Worm (Caenorhabditis elegans): Measurements from ENCODE around the gene C14C6.3.

Gene C14C6.3

DNA sequence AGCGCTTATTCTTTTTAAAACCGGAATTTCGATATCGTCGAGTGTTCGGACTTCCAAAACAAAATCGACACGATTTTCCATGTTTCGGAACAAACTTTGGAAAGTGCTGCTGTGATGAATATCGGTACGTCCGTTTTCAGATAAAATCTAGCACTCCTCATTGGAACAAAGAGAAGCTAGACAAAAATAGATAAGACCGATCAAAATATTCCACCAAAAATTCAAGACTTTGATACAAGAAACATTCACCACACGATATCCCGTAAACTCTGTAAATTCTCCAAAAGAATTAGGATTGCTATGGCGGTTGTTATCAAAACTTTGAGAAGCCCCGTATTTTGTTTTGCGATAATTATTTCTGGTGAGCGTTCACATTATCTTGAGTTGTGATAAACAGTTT lies at the start of gene C14C6.3:
Gene C14C6.3, plus strand, starts transcription at position 301 of the 400 bp plus-strand sequence.
- TF ChIP-seq tbx-11 (GFP tag; IDR thresholded peaks at IDR 0.05) (no peak), F13C5.2 (tag; optimal IDR thresholded peaks at IDR 0.05) (no peak), ceh-36 (tag; optimal IDR thresholded peaks at IDR 0.05) (no peak), ceh-13 (GFP tag; optimal IDR thresholded peaks at IDR 0.05) (no peak), tra-4 (tag; optimal IDR thresholded peaks at IDR 0.05) (no peak), hmg-4 (GFP tag; optimal IDR thresholded peaks at IDR 0.05) (no peak), sea-1 (GFP tag; conservative IDR thresholded peaks at IDR 0.05) (no peak), ama-1 (optimal IDR thresholded peaks at IDR 0.05) (no peak), B0310.2 (tag; optimal IDR thresholded peaks at IDR 0.05) (no peak), flt-1 (GFP tag; IDR thresholded peaks at IDR 0.05) (no peak), scrt-1 (GFP tag; IDR thresholded peaks at IDR 0.05) (no peak), ets-7 (tag; optimal IDR thresholded peaks at IDR 0.05) (no peak), tbx-37 (GFP tag; conservative IDR thresholded peaks at IDR 0.05) (no peak)

DNA sequence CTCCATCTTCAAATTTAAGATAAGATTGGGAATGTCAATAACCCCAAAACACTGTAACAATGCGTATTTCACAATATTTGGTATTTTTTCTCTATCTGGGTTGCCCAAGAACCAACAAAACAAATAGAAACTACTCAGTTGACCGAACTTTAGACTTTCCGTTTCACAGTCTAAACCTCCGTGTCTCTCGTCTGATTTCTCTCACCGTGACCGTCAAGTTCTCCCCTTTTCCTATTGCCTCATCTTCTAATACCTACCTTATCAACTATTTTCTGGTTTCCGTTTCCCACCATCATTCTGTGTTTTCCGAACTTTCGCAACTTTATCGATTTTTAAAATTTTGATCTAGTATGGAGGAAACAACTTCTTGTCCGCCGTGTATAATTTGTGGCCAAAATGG lies 49.0 kb upstream of the C14C6.3 start, which contains the start of gene nhr-131:
Gene nhr-131, plus strand, starts transcription at position 87 of the 400 bp plus-strand sequence.
- no peak for TF ChIP-seq tbx-11 (GFP tag; IDR thresholded peaks at IDR 0.05)

DNA sequence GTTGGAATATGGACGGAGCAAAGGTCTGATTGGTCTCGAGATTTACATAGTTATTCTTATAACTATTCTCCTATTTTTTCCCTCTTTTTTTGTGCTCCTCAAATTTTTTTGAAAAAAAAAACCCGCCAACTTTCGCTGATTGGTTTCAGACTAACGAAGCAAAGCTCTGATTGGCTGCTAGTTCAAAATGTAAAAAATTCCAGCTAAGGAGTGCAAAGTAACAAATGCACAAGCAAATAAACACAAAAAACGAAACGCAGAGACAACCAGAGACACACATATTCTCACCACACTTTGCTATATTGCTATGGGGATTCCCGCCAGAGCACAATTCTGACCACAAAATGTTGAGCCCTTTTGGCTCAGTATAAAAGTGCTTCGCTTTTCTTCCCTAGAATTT lies 45.9 kb upstream of the C14C6.3 start, which contains the start of gene T01G6.1:
Gene T01G6.1, plus strand, starts transcription at position 301 of the 400 bp plus-strand sequence.
- TF ChIP-seq ceh-36 (tag; optimal IDR thresholded peaks at IDR 0.05) = no peak
- TF ChIP-seq flt-1 (GFP tag; IDR thresholded peaks at IDR 0.05) = no peak
- TF ChIP-seq sea-1 (GFP tag; conservative IDR thresholded peaks at IDR 0.05) = no peak
- TF ChIP-seq B0310.2 (tag; optimal IDR thresholded peaks at IDR 0.05) = no peak
- TF ChIP-seq hmbx-1 (tag; optimal IDR thresholded peaks at IDR 0.05) = no peak
- TF ChIP-seq ama-1 (optimal IDR thresholded peaks at IDR 0.05) = no peak
- TF ChIP-seq hnd-1 (tag; optimal IDR thresholded peaks at IDR 0.05) = no peak
- no peak for TF ChIP-seq aly-1 (tag; optimal IDR thresholded peaks at IDR 0.05)
- TF ChIP-seq tbx-11 (GFP tag; IDR thresholded peaks at IDR 0.05) = no peak
- no peak for TF ChIP-seq ets-7 (tag; optimal IDR thresholded peaks at IDR 0.05)

DNA sequence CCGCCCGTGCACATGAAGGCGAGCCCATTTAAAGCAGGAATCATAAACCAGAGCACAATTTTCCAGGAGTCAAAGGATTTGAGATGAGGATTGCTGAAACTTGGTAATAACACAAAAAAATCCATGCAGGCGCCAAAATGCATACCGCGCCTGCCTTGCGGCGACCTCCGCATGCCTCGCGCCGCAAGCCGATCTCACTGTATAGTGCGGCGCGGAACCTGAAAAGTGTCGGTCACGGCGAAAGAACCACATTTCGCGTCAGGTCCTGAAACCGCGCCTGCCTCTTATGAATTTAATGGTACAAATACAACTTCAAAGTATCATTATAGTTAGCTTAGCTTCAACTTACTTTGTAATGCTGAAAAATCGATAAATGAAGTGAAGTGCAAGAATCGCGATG lies 42.7 kb upstream of the C14C6.3 start:
- TF ChIP-seq ama-1 (optimal IDR thresholded peaks at IDR 0.05) = no peak
- no peak for TF ChIP-seq pes-1 (GFP tag; IDR thresholded peaks at IDR 0.05)
- TF ChIP-seq hmg-4 (GFP tag; optimal IDR thresholded peaks at IDR 0.05) = no peak
- TF ChIP-seq tbx-11 (GFP tag; IDR thresholded peaks at IDR 0.05) = no peak
- TF ChIP-seq tra-4 (tag; optimal IDR thresholded peaks at IDR 0.05) = no peak
- no peak for TF ChIP-seq ets-7 (tag; optimal IDR thresholded peaks at IDR 0.05)
- TF ChIP-seq B0310.2 (tag; optimal IDR thresholded peaks at IDR 0.05) = no peak
- TF ChIP-seq hnd-1 (tag; optimal IDR thresholded peaks at IDR 0.05) = no peak
- no peak for TF ChIP-seq ceh-36 (tag; optimal IDR thresholded peaks at IDR 0.05)
- TF ChIP-seq flt-1 (GFP tag; IDR thresholded peaks at IDR 0.05) = no peak
- no peak for TF ChIP-seq aly-1 (tag; optimal IDR thresholded peaks at IDR 0.05)
- no peak for TF ChIP-seq sea-1 (GFP tag; conservative IDR thresholded peaks at IDR 0.05)
- no peak for TF ChIP-seq tbx-37 (GFP tag; conservative IDR thresholded peaks at IDR 0.05)

DNA sequence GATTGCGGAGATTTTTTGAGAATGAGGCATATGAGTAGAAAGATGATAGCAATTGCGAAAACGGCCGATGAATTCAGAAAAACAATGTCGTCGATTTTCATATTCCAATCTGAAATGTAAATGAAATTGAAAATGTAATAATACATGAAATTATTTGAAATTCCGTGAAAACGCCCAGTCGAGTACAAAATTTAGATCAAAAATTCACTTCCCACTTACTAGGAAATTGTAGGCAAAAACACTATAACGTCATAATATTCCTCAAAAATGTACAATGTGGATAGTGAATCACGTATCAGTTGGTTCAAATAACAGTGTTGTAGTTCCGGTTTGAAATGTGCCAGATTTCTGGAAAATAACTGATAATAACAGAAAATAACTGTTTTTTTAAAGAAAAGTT lies 42.0 kb upstream of the C14C6.3 start, which contains the start of gene str-256:
Gene str-256, minus strand, starts transcription at position 101 of the 400 bp plus-strand sequence.
- no peak for TF ChIP-seq ets-7 (tag; optimal IDR thresholded peaks at IDR 0.05)
- no peak for TF ChIP-seq scrt-1 (GFP tag; IDR thresholded peaks at IDR 0.05)
- no peak for TF ChIP-seq hmbx-1 (tag; optimal IDR thresholded peaks at IDR 0.05)
- TF ChIP-seq ama-1 (optimal IDR thresholded peaks at IDR 0.05) = no peak
- no peak for TF ChIP-seq pes-1 (GFP tag; IDR thresholded peaks at IDR 0.05)
- no peak for TF ChIP-seq F13C5.2 (tag; optimal IDR thresholded peaks at IDR 0.05)
- no peak for TF ChIP-seq tbx-37 (GFP tag; conservative IDR thresholded peaks at IDR 0.05)
- TF ChIP-seq ceh-13 (GFP tag; optimal IDR thresholded peaks at IDR 0.05) = no peak
- TF ChIP-seq flt-1 (GFP tag; IDR thresholded peaks at IDR 0.05) = no peak
- TF ChIP-seq tra-4 (tag; optimal IDR thresholded peaks at IDR 0.05) = no peak
- TF ChIP-seq sea-1 (GFP tag; conservative IDR thresholded peaks at IDR 0.05) = no peak
- no peak for TF ChIP-seq tbx-11 (GFP tag; IDR thresholded peaks at IDR 0.05)

DNA sequence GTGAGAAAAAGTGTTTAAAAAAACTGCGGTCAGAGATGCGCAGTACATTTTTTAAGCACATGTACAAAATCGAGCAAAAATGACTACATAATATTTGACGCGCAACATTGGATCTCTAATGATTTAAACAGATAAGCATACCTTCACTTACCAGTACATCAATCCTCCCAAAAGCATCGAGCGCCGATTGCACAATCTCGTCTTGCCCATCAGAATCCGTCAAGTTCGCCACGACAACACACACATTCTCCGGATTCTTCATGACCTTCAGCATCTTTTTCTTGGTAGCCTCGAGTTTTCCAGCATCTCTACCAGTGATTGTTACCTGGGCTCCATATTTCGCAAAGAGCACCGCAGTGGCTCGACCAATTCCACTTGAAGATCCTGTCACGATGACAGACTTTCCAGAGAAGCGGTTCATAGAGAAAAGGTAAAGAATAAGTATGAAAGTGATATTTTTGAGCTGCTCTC lies 40.4 kb upstream of the C14C6.3 start, which contains the start of gene T01G6.10:
Gene T01G6.10, minus strand, starts transcription at position 421 of the 471 bp plus-strand sequence.
- TF ChIP-seq hmg-4 (GFP tag; optimal IDR thresholded peaks at IDR 0.05) = no peak

DNA sequence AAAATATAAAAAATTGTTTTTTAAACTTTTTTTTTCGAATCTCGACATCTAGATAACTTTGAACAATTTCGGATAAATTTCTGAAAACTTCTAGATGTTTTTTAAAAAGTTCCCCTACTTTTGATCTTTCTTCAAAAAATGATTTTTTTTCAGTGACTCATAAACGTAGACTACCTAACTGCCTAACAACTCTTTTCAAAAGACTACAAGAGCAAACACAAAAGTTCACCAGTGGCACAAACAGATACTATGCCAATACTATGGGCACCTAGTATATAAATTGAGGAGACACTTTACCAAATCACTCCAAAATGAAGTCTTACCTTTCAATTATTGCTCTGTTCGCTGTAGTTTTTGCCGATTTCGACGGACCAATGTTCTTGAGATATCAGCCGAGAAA lies 39.5 kb upstream of the C14C6.3 start, which contains the start of gene srlf-35:
Gene srlf-35, plus strand, starts transcription at position 301 of the 400 bp plus-strand sequence.
- TF ChIP-seq flt-1 (GFP tag; IDR thresholded peaks at IDR 0.05) = no peak
- TF ChIP-seq hmg-4 (GFP tag; optimal IDR thresholded peaks at IDR 0.05) = no peak
- no peak for TF ChIP-seq hnd-1 (tag; optimal IDR thresholded peaks at IDR 0.05)
- no peak for TF ChIP-seq F13C5.2 (tag; optimal IDR thresholded peaks at IDR 0.05)
- TF ChIP-seq ceh-36 (tag; optimal IDR thresholded peaks at IDR 0.05) = no peak
- TF ChIP-seq aly-1 (tag; optimal IDR thresholded peaks at IDR 0.05) = no peak
- TF ChIP-seq tbx-37 (GFP tag; conservative IDR thresholded peaks at IDR 0.05) = no peak
- TF ChIP-seq scrt-1 (GFP tag; IDR thresholded peaks at IDR 0.05) = no peak
- no peak for TF ChIP-seq hmbx-1 (tag; optimal IDR thresholded peaks at IDR 0.05)
- no peak for TF ChIP-seq sea-1 (GFP tag; conservative IDR thresholded peaks at IDR 0.05)

DNA sequence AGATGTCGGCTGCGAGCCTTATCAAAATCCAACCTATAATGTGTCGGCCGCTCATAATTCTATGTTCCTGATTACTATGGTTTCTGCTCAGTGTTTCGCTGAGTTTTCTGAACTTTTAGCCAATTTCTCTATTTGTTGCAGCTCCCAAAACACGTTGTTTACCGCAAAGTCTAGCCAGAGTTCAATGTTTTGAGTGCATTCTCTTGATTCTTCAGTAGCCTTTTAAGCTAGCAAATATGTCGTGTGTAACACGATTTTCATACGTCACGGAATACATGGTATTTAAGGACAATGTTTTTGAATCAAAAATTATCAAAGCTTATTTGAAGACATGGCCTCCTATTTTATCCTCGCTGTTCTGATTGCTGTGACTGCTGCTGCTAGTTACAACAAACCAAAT lies 38.1 kb upstream of the C14C6.3 start, which contains the start of gene srlf-19:
Gene srlf-19, plus strand, starts transcription at position 301 of the 400 bp plus-strand sequence.
- no peak for TF ChIP-seq aly-1 (tag; optimal IDR thresholded peaks at IDR 0.05)
- TF ChIP-seq ceh-36 (tag; optimal IDR thresholded peaks at IDR 0.05) = no peak
- TF ChIP-seq scrt-1 (GFP tag; IDR thresholded peaks at IDR 0.05) = no peak
- no peak for TF ChIP-seq tbx-37 (GFP tag; conservative IDR thresholded peaks at IDR 0.05)
- no peak for TF ChIP-seq B0310.2 (tag; optimal IDR thresholded peaks at IDR 0.05)
- TF ChIP-seq sea-1 (GFP tag; conservative IDR thresholded peaks at IDR 0.05) = no peak
- TF ChIP-seq hnd-1 (tag; optimal IDR thresholded peaks at IDR 0.05) = no peak
- TF ChIP-seq hmbx-1 (tag; optimal IDR thresholded peaks at IDR 0.05) = no peak
- no peak for TF ChIP-seq pes-1 (GFP tag; IDR thresholded peaks at IDR 0.05)
- no peak for TF ChIP-seq tbx-11 (GFP tag; IDR thresholded peaks at IDR 0.05)
- TF ChIP-seq ama-1 (optimal IDR thresholded peaks at IDR 0.05) = no peak
- no peak for TF ChIP-seq ceh-13 (GFP tag; optimal IDR thresholded peaks at IDR 0.05)
- TF ChIP-seq F13C5.2 (tag; optimal IDR thresholded peaks at IDR 0.05) = no peak
- TF ChIP-seq tra-4 (tag; optimal IDR thresholded peaks at IDR 0.05) = no peak
- TF ChIP-seq ets-7 (tag; optimal IDR thresholded peaks at IDR 0.05) = no peak
- no peak for TF ChIP-seq flt-1 (GFP tag; IDR thresholded peaks at IDR 0.05)
- TF ChIP-seq hmg-4 (GFP tag; optimal IDR thresholded peaks at IDR 0.05) = no peak

Measured in whole organism, early embryonic.